Fruit fly (Drosophila melanogaster) whole organism, prepupa: ENCODE data around the gene CG8840.

Experiments
- Blimp-1 ChIP-seq: fragments of 200-800 bp; sonication (Bioruptor generic); optimal IDR thresholded peaks from 3 replicates; lab custom pipeline; 2017; ENCODE audit warnings: missing biosample characterization, missing genetic modification characterization, mild to moderate bottlenecking, moderate library complexity, missing genetic modification reagents
- CG10631 ChIP-seq: fragments of 200-800 bp; sonication (Bioruptor generic); optimal IDR thresholded peaks from 2 replicates; lab custom pipeline; 2016; ENCODE audit warnings: missing biosample characterization, missing genetic modification characterization
- CG11294 ChIP-seq: fragments of 200-800 bp; sonication (Bioruptor generic); IDR thresholded peaks from 2 replicates; pipeline ENCODE4 v1.3.6; 2022; ENCODE audit warnings: missing biosample characterization, missing genetic modification characterization
- CG11762 ChIP-seq: fragments of 200-800 bp; sonication (Bioruptor generic); optimal IDR thresholded peaks from 3 replicates; lab custom pipeline; 2016; ENCODE audit warnings: missing biosample characterization, missing genetic modification characterization; ENCODE audit not compliant: insufficient read depth
- CG11902 ChIP-seq: fragments of 200-800 bp; sonication (Bioruptor generic); optimal IDR thresholded peaks from 3 replicates; lab custom pipeline; 2016; ENCODE audit warnings: missing biosample characterization, missing genetic modification characterization
- CG15336 ChIP-seq: fragments of 200-800 bp; sonication (Bioruptor generic); IDR thresholded peaks from 2 replicates; pipeline ENCODE4 v1.3.6; 2022; ENCODE audit warnings: missing biosample characterization, missing genetic modification characterization
- CG1621 ChIP-seq: fragments of 200-800 bp; sonication (Bioruptor generic); optimal IDR thresholded peaks from 3 replicates; lab custom pipeline; 2018; ENCODE audit warnings: missing biosample characterization, mild to moderate bottlenecking, missing genetic modification characterization
- CG16779 ChIP-seq: fragments of 200-800 bp; sonication (Bioruptor generic); optimal IDR thresholded peaks from 3 replicates; lab custom pipeline; 2017; ENCODE audit warnings: missing biosample characterization, mild to moderate bottlenecking, missing genetic modification characterization
- CG3032 ChIP-seq: fragments of 200-800 bp; optimal IDR thresholded peaks from 2 replicates; lab custom pipeline; 2019; ENCODE audit warnings: missing biosample characterization, mild to moderate bottlenecking, missing genetic modification characterization, moderate library complexity
- CG31627 ChIP-seq: fragments of 200-800 bp; sonication (Bioruptor generic); optimal IDR thresholded peaks from 3 replicates; lab custom pipeline; 2016; ENCODE audit warnings: missing biosample characterization, missing genetic modification characterization
- CG34406 ChIP-seq: fragments of 200-800 bp; sonication (Bioruptor generic); optimal IDR thresholded peaks from 3 replicates; lab custom pipeline; 2016; ENCODE audit warnings: missing biosample characterization, missing genetic modification characterization
- CG3919 ChIP-seq: fragments of 200-800 bp; sonication (Bioruptor generic); optimal IDR thresholded peaks from 3 replicates; lab custom pipeline; 2016; ENCODE audit warnings: missing biosample characterization, missing genetic modification characterization
- CG4318 ChIP-seq: fragments of 200-800 bp; sonication (Bioruptor generic); optimal IDR thresholded peaks from 3 replicates; lab custom pipeline; 2017; ENCODE audit warnings: missing biosample characterization, mild to moderate bottlenecking, missing genetic modification characterization
- CG6276 ChIP-seq: fragments of 200-800 bp; sonication (Bioruptor generic); optimal IDR thresholded peaks from 2 replicates; lab custom pipeline; 2017; ENCODE audit warnings: missing biosample characterization, mild to moderate bottlenecking, missing genetic modification characterization
- CG6792 ChIP-seq: fragments of 200-800 bp; sonication (Bioruptor generic); optimal IDR thresholded peaks from 3 replicates; lab custom pipeline; 2016; ENCODE audit warnings: missing biosample characterization, missing genetic modification characterization
- CG6808 ChIP-seq: fragments of 200-800 bp; sonication (Bioruptor generic); optimal IDR thresholded peaks from 3 replicates; lab custom pipeline; 2017; ENCODE audit warnings: missing biosample characterization, missing genetic modification characterization, mild to moderate bottlenecking, moderate library complexity, missing genetic modification reagents
- CG6854 ChIP-seq: fragments of 200-800 bp; sonication (Bioruptor generic); optimal IDR thresholded peaks from 2 replicates; lab custom pipeline; 2017; ENCODE audit warnings: missing biosample characterization, mild to moderate bottlenecking, missing genetic modification characterization
- CG8119 ChIP-seq: fragments of 200-800 bp; sonication (Bioruptor generic); IDR thresholded peaks from 3 replicates; pipeline ENCODE4 v1.3.6; 2022; ENCODE audit warnings: missing biosample characterization, missing genetic modification characterization
- CG8319 ChIP-seq: fragments of 200-800 bp; sonication (Bioruptor generic); optimal IDR thresholded peaks from 3 replicates; lab custom pipeline; 2016; ENCODE audit warnings: missing biosample characterization, missing genetic modification characterization
- CG8632 ChIP-seq: fragments of 200-800 bp; sonication (Bioruptor generic); optimal IDR thresholded peaks from 3 replicates; lab custom pipeline; 2016; ENCODE audit warnings: missing biosample characterization, missing genetic modification characterization
- CG9139 ChIP-seq: fragments of 200-800 bp; sonication (Bioruptor generic); optimal IDR thresholded peaks from 3 replicates; lab custom pipeline; 2017; ENCODE audit warnings: missing biosample characterization, mild to moderate bottlenecking, missing genetic modification characterization
- Eip75B ChIP-seq: fragments of 200-800 bp; sonication (Bioruptor generic); optimal IDR thresholded peaks from 3 replicates; lab custom pipeline; 2016; ENCODE audit warnings: missing biosample characterization, missing genetic modification characterization
- Eip78C ChIP-seq: fragments of 200-800 bp; sonication (Bioruptor generic); peaks from one replicate; lab custom pipeline; 2016; ENCODE audit warnings: missing biosample characterization, missing genetic modification characterization
- Eip93F ChIP-seq: fragments of 200-800 bp; sonication (Bioruptor generic); optimal IDR thresholded peaks from 2 replicates; lab custom pipeline; 2016; ENCODE audit warnings: missing biosample characterization, mild to moderate bottlenecking, missing genetic modification characterization
- Ets21C ChIP-seq: fragments of 200-800 bp; sonication (Bioruptor generic); optimal IDR thresholded peaks from 3 replicates; lab custom pipeline; 2016; ENCODE audit warnings: missing biosample characterization, missing genetic modification characterization
- Ets96B ChIP-seq: fragments of 200-800 bp; optimal IDR thresholded peaks from 2 replicates; lab custom pipeline; 2019; ENCODE audit warnings: missing biosample characterization, mild to moderate bottlenecking, missing genetic modification characterization, moderate library complexity
- Gug ChIP-seq: fragments of 200-800 bp; sonication (Bioruptor generic); IDR thresholded peaks from 2 replicates; pipeline ENCODE4 v1.3.6; 2022; ENCODE audit warnings: missing biosample characterization, missing genetic modification characterization
- Hr38 ChIP-seq: sonication (Bioruptor generic); optimal IDR thresholded peaks from 2 replicates; lab custom pipeline; 2016; ENCODE audit warnings: missing biosample characterization, missing genetic modification characterization
- Hr39 ChIP-seq: fragments of 200-800 bp; sonication (Bioruptor generic); optimal IDR thresholded peaks from 2 replicates; lab custom pipeline; 2016; ENCODE audit warnings: missing biosample characterization, missing genetic modification characterization
- Hr4 ChIP-seq: fragments of 200-800 bp; sonication (Bioruptor generic); optimal IDR thresholded peaks from 3 replicates; lab custom pipeline; 2016; ENCODE audit warnings: missing biosample characterization, missing genetic modification characterization
- Lpt ChIP-seq: fragments of 200-800 bp; sonication (Bioruptor generic); optimal IDR thresholded peaks from 3 replicates; lab custom pipeline; 2016; ENCODE audit warnings: missing biosample characterization, missing genetic modification characterization
- OdsH ChIP-seq: fragments of 200-800 bp; sonication (Bioruptor generic); optimal IDR thresholded peaks from 3 replicates; lab custom pipeline; 2016; ENCODE audit warnings: missing biosample characterization, missing genetic modification characterization
- Smox ChIP-seq: fragments of 200-800 bp; sonication (Bioruptor generic); optimal IDR thresholded peaks from 3 replicates; lab custom pipeline; 2016; ENCODE audit warnings: missing biosample characterization, missing genetic modification characterization
- Sox102F ChIP-seq: fragments of 200-800 bp; sonication (Bioruptor generic); optimal IDR thresholded peaks from 2 replicates; lab custom pipeline; 2016; ENCODE audit warnings: missing biosample characterization, mild to moderate bottlenecking, missing genetic modification characterization
- Sox14 ChIP-seq: fragments of 200-800 bp; sonication (Bioruptor generic); optimal IDR thresholded peaks from 3 replicates; lab custom pipeline; 2016; ENCODE audit warnings: missing biosample characterization, missing genetic modification characterization
- achi ChIP-seq: fragments of 200-800 bp; sonication (Bioruptor generic); optimal IDR thresholded peaks from 3 replicates; lab custom pipeline; 2016; ENCODE audit warnings: missing biosample characterization, missing genetic modification characterization
- cyc ChIP-seq: fragments of 200-800 bp; sonication (Bioruptor generic); optimal IDR thresholded peaks from 3 replicates; lab custom pipeline; 2016; ENCODE audit warnings: missing biosample characterization, missing genetic modification characterization
- dsx ChIP-seq: fragments of 200-800 bp; optimal IDR thresholded peaks from 3 replicates; lab custom pipeline; 2019; ENCODE audit warnings: missing biosample characterization, mild to moderate bottlenecking, missing genetic modification characterization, moderate library complexity; ENCODE audit not compliant: poor library complexity, severe bottlenecking
- eg ChIP-seq: fragments of 200-800 bp; sonication (Bioruptor generic); IDR thresholded peaks from 3 replicates; pipeline ENCODE4 v1.3.6; 2022; ENCODE audit warnings: missing biosample characterization, missing genetic modification characterization
- esn ChIP-seq: fragments of 200-800 bp; sonication (Bioruptor generic); optimal IDR thresholded peaks from 2 replicates; lab custom pipeline; 2016; ENCODE audit warnings: missing biosample characterization, mild to moderate bottlenecking, missing genetic modification characterization, moderate library complexity
- fd59A ChIP-seq: fragments of 200-800 bp; sonication (Bioruptor generic); optimal IDR thresholded peaks from 2 replicates; lab custom pipeline; 2017; ENCODE audit warnings: missing biosample characterization, mild to moderate bottlenecking, missing genetic modification characterization, missing genetic modification reagents
- fd85E ChIP-seq: fragments of 200-800 bp; sonication (Bioruptor generic); optimal IDR thresholded peaks from 3 replicates; lab custom pipeline; 2016; ENCODE audit warnings: missing biosample characterization, missing genetic modification characterization
- fkh ChIP-seq: fragments of 200-800 bp; sonication (Bioruptor generic); optimal IDR thresholded peaks from 3 replicates; lab custom pipeline; 2017; ENCODE audit warnings: missing biosample characterization, mild to moderate bottlenecking, missing genetic modification characterization, moderate library complexity
- lz ChIP-seq: fragments of 200-800 bp; sonication (Bioruptor generic); optimal IDR thresholded peaks from 3 replicates; lab custom pipeline; 2016; ENCODE audit warnings: missing biosample characterization, missing genetic modification characterization
- pdm3 ChIP-seq: fragments of 200-800 bp; sonication (Bioruptor generic); optimal IDR thresholded peaks from 3 replicates; lab custom pipeline; 2016; ENCODE audit warnings: missing biosample characterization, missing genetic modification characterization
- salr ChIP-seq, 2 experiments: fragments of 200-800 bp; sonication (Bioruptor generic); optimal IDR thresholded peaks; 3 replicates each; lab custom pipeline; 2016 to 2018; ENCODE audit warnings: missing biosample characterization in 2 of 2, missing genetic modification characterization in 2 of 2, mild to moderate bottlenecking in 1 of 2
- spab ChIP-seq: fragments of 200-800 bp; sonication (Bioruptor generic); optimal IDR thresholded peaks from 2 replicates; lab custom pipeline; 2017; ENCODE audit warnings: missing biosample characterization, mild to moderate bottlenecking, missing genetic modification characterization, missing genetic modification reagents
- ss ChIP-seq, 2 experiments: fragments of 200-800 bp; sonication (Bioruptor generic); optimal IDR thresholded peaks; 2 replicates in 1 of 2; 3 replicates in 1 of 2; lab custom pipeline; 2017 to 2018; ENCODE audit warnings: mild to moderate bottlenecking in 2 of 2, missing biosample characterization in 2 of 2, missing genetic modification characterization in 2 of 2, moderate library complexity in 1 of 2
- svp ChIP-seq: fragments of 200-800 bp; sonication (Bioruptor generic); peaks from one replicate; lab custom pipeline; 2016; ENCODE audit warnings: missing biosample characterization, missing genetic modification characterization
- topi ChIP-seq: fragments of 200-800 bp; sonication (Bioruptor generic); optimal IDR thresholded peaks from 3 replicates; lab custom pipeline; 2016; ENCODE audit warnings: missing biosample characterization, missing genetic modification characterization
- vri ChIP-seq: fragments of 200-800 bp; sonication (Bioruptor generic); optimal IDR thresholded peaks from 3 replicates; lab custom pipeline; 2016; ENCODE audit warnings: missing biosample characterization, mild to moderate bottlenecking, missing genetic modification characterization

Gene CG8840

dm6 chr2L:3372483-3372929 is 37.9 kb upstream of the CG8840 start (continued):
- TF ChIP-seq CG6792: peak; percentile 5
- TF ChIP-seq achi: peak; percentile 13
- peak; percentile 41 for TF ChIP-seq CG6276 (GFP tag; lab: Kevin White, UChicago)
- TF ChIP-seq, all 60 proteins: peak for 27

DNA sequence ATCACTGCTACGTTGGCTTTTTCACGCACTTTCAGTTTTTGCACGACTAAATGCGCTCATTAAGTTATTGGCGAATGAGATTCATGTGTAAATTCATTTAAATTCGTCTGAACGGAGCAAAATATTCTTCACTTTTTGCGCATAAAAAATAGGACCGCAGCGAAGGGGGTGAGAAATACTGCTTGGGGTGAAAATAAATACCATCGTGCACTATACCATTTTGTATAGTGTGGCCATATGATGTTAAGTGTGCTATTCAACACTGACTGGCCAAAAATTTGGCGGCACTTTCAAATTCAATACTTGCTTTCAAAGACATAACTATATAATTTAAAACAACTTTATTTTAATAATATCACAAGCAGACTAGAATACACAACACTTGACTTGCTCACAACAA is 37.1 kb upstream of the CG8840 start, which contains the start of gene GramD1B:
GramD1B (minus strand) TSS at position 131 of the 400 bp plus-strand sequence.
- no peak for TF ChIP-seq CG6808 (GFP tag; lab: Kevin White, UChicago)
- TF ChIP-seq CG1621 (tag; lab: Kevin White, UChicago): no peak
- TF ChIP-seq Lpt (GFP tag; lab: Kevin White, UChicago): no peak
- TF ChIP-seq Eip75B: no peak
- TF ChIP-seq CG8319: no peak
- no peak for TF ChIP-seq Hr39 (GFP tag; lab: Kevin White, UChicago)
- TF ChIP-seq CG15336 (GFP tag; lab: Robert Waterston, UW): peak; percentile 14; the same call in 1 of the 2 replicates
- TF ChIP-seq CG8632 (GFP tag; lab: Kevin White, UChicago): no peak
- no peak for TF ChIP-seq OdsH
- no peak for TF ChIP-seq Ets96B
- no peak for TF ChIP-seq spab (GFP tag; lab: Kevin White, UChicago)
- TF ChIP-seq CG9139 (GFP tag; lab: Kevin White, UChicago): no peak
- TF ChIP-seq Sox102F: no peak
- no peak for TF ChIP-seq salr (GFP tag; optimal IDR thresholded peaks at IDR 0.05; lab: Kevin White, UChicago)
- no peak for TF ChIP-seq fd85E (GFP tag; lab: Kevin White, UChicago)
- TF ChIP-seq Gug (GFP tag; lab: Robert Waterston, UW): no peak
- no peak for TF ChIP-seq ss (GFP tag; optimal IDR thresholded peaks at IDR 0.05; lab: Kevin White, UChicago)
- TF ChIP-seq topi: no peak
- no peak for TF ChIP-seq Ets21C (GFP tag; lab: Kevin White, UChicago)
- no peak for TF ChIP-seq Hr4 (GFP tag; lab: Kevin White, UChicago)
- no peak for TF ChIP-seq CG6276 (GFP tag; lab: Kevin White, UChicago)
- TF ChIP-seq CG3032 (tag; lab: Kevin White, UChicago): no peak
- TF ChIP-seq pdm3 (GFP tag; lab: Kevin White, UChicago): peak; percentile 13
- TF ChIP-seq CG11902 (GFP tag; lab: Kevin White, UChicago): no peak
- TF ChIP-seq cyc (GFP tag; lab: Kevin White, UChicago): peak; percentile 10
- no peak for TF ChIP-seq CG4318 (GFP tag; lab: Kevin White, UChicago)
- peak; percentile 63 for TF ChIP-seq Eip78C (GFP tag; lab: Kevin White, UChicago)
- no peak for TF ChIP-seq eg (GFP tag; lab: Robert Waterston, UW)
- TF ChIP-seq CG11762 (GFP tag; lab: Kevin White, UChicago): no peak
- TF ChIP-seq svp: peak; percentile 37
- no peak for TF ChIP-seq fd59A
- no peak for TF ChIP-seq CG10631
- TF ChIP-seq Eip93F (GFP tag; lab: Kevin White, UChicago): peak; percentile 11
- peak; percentile 6 for TF ChIP-seq fkh
- no peak for TF ChIP-seq CG16779 (tag; lab: Kevin White, UChicago)
- no peak for TF ChIP-seq CG3919 (GFP tag; lab: Kevin White, UChicago)
- no peak for TF ChIP-seq Smox
- peak; percentile 26 for TF ChIP-seq esn (GFP tag; lab: Kevin White, UChicago)
- no peak for TF ChIP-seq CG11294 (GFP tag; lab: Robert Waterston, UW)
- no peak for TF ChIP-seq Hr38 (GFP tag; lab: Kevin White, UChicago)
- no peak for TF ChIP-seq dsx
- TF ChIP-seq Sox14 (GFP tag; lab: Kevin White, UChicago): peak; percentile 40
- no peak for TF ChIP-seq Blimp-1 (GFP tag; lab: Kevin White, UChicago)
- no peak for TF ChIP-seq CG8119
- no peak for TF ChIP-seq CG6792
- TF ChIP-seq CG34406: no peak
- peak; percentile 27 for TF ChIP-seq CG6854 (GFP tag; lab: Kevin White, UChicago)
- TF ChIP-seq CG31627 (GFP tag; lab: Kevin White, UChicago): no peak
- TF ChIP-seq lz: peak; percentile 9
- TF ChIP-seq vri (GFP tag; lab: Kevin White, UChicago): no peak
